Worm (Caenorhabditis elegans) whole organism, L2 larva: ENCODE results near the gene str-256.

Source experiments
- F13H6.1 ChIP-seq: sonication (generic microtip); optimal IDR thresholded peaks from 2 replicates; lab custom pipeline; 2016; ENCODE audit warnings: missing genetic modification characterization, missing compliant biosample characterization
- ama-1 ChIP-seq: fragments of 150-350 bp; optimal IDR thresholded peaks from 2 replicates; lab custom pipeline; 2018; ENCODE audit warnings: inconsistent platforms
- ceh-82 ChIP-seq: fragments of 150-350 bp; optimal IDR thresholded peaks from 2 replicates; lab custom pipeline; 2014; ENCODE audit warnings: missing biosample characterization, missing genetic modification characterization
- crh-2 ChIP-seq: sonication (generic microtip); optimal IDR thresholded peaks from 2 replicates; lab custom pipeline; 2017; ENCODE audit warnings: missing biosample characterization, missing genetic modification characterization
- fos-1 ChIP-seq: fragments of 150-350 bp; optimal IDR thresholded peaks from 2 replicates; lab custom pipeline; 2014; ENCODE audit warnings: missing biosample characterization, missing genetic modification characterization
- gmeb-1 ChIP-seq: fragments of 150-350 bp; optimal IDR thresholded peaks from 2 replicates; lab custom pipeline; 2014; ENCODE audit warnings: missing biosample characterization, missing genetic modification characterization
- mdl-1 ChIP-seq, 2 experiments: fragments of 150-350 bp in 1 of 2; sonication (generic microtip) in 1 of 2; optimal IDR thresholded peaks; 2 replicates each; lab custom pipeline; 2017; ENCODE audit warnings: missing biosample characterization in 2 of 2, missing genetic modification characterization in 2 of 2
- nhr-10 ChIP-seq: sonication (generic microtip); optimal IDR thresholded peaks from 2 replicates; lab custom pipeline; 2017; ENCODE audit warnings: missing biosample characterization, missing genetic modification characterization
- nhr-12 ChIP-seq: fragments of 150-350 bp; optimal IDR thresholded peaks from 2 replicates; lab custom pipeline; 2014; ENCODE audit warnings: missing biosample characterization, missing genetic modification characterization
- nhr-237 ChIP-seq: fragments of 150-350 bp; optimal IDR thresholded peaks from 2 replicates; lab custom pipeline; 2014; ENCODE audit warnings: missing biosample characterization, missing genetic modification characterization
- unc-55 ChIP-seq: fragments of 150-350 bp; sonication (generic microtip); optimal IDR thresholded peaks from 3 replicates; lab custom pipeline; 2014; ENCODE audit warnings: missing biosample characterization, missing genetic modification reagents, missing genetic modification characterization
- zag-1 ChIP-seq: fragments of 150-350 bp; optimal IDR thresholded peaks from 2 replicates; lab custom pipeline; 2014; ENCODE audit warnings: missing biosample characterization, missing genetic modification characterization

- TF ChIP-seq unc-55 (no peak), zag-1 (no peak), nhr-12 (no peak), ceh-82 (tag; lab: Kevin White, UChicago) (no peak), crh-2 (tag; lab: Kevin White, UChicago) (peak; percentile 45), nhr-237 (tag; lab: Kevin White, UChicago) (no peak), ama-1 (lab: Kevin White, UChicago) (no peak), gmeb-1 (tag; lab: Kevin White, UChicago) (peak; percentile 37), fos-1 (tag; lab: Kevin White, UChicago) (peak; percentile 75), mdl-1 (tag; optimal IDR thresholded peaks at IDR 0.05; lab: Kevin White, UChicago) (no peak), F13H6.1 (peak; percentile 1), nhr-10 (tag; lab: Kevin White, UChicago) (no peak)
Observed at ce11 chrV:459464-459863, 41.7 kb downstream of the str-256 start, which contains the start of gene nhr-203.
